Worm (Caenorhabditis elegans): ENCODE data around the gene ssup-72.

Gene ssup-72

DNA sequence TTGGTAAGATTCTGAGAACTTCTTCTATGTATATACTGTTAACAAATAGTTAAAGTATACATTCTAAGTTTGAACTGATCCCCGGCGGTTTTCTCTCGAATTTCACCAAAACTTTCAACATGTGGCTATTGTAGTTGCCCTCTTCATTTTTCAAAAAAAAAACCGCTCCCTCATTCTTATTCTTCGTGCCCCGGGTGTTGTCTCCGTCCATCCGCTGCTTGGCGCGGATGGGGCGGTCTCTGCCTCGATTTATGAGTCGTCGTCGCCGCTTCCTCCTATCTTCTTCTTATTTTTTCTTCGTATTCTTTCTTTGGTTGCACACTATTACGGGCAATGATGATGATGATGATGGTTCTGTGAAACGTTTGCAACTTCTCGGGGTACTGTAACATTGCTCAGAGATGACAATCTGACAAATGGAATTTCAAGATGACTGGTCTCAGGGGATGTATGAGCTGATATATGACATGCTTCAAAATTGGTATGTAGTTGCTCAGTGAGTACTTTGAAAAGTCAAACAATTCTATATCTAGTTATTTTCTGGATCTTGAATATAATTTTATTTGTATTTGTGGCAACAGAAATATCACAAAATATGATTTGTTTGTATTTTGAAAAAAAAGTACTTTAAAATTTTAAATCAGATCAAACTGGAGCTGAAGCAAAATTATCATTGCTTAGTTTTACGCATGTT, 44.0 kb downstream of the ssup-72 start:
- TF ChIP-seq ztf-29 (GFP tag; IDR thresholded peaks at IDR 0.05) (no peak), med-1 (GFP tag; optimal IDR thresholded peaks at IDR 0.05; ENCODE audit: insufficient read depth) (no peak), ztf-23 (GFP tag; IDR thresholded peaks at IDR 0.05) (no peak), cog-1 (tag; optimal IDR thresholded peaks at IDR 0.05) (no peak), klf-2 (GFP tag; conservative IDR thresholded peaks at IDR 0.05) (no peak), tab-1 (GFP tag; IDR thresholded peaks at IDR 0.05) (no peak), flt-1 (GFP tag; IDR thresholded peaks at IDR 0.05) (no peak), T22C8.4 (GFP tag; IDR thresholded peaks at IDR 0.05) (no peak), ref-1 (GFP tag; conservative IDR thresholded peaks at IDR 0.05) (no peak)

DNA sequence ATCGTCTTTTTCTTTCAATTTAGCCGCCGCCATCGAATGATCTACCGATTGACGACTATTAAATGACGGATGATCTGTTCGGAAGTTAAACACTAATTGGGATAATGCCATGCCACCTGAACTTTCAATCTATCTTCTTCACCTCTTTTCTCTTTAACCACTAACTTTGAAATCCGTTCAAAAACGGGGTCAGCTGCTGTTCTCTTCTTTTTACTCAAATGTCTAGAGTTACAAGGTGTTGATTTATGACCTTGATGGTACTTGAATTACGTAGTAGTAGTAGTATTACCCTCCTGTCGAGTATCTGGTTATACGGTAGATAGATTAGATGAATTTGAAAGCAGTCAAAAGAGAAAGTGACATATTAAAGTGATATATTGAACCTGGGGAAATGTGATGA, 44.7 kb downstream of the ssup-72 start:
- TF ChIP-seq med-1 (GFP tag; optimal IDR thresholded peaks at IDR 0.05; ENCODE audit: insufficient read depth) (no peak), ztf-23 (GFP tag; IDR thresholded peaks at IDR 0.05) (no peak), ztf-29 (GFP tag; IDR thresholded peaks at IDR 0.05) (no peak), ref-1 (GFP tag; conservative IDR thresholded peaks at IDR 0.05) (no peak), tab-1 (GFP tag; IDR thresholded peaks at IDR 0.05) (no peak), cog-1 (tag; optimal IDR thresholded peaks at IDR 0.05) (no peak), flt-1 (GFP tag; IDR thresholded peaks at IDR 0.05) (no peak), klf-2 (GFP tag; conservative IDR thresholded peaks at IDR 0.05) (no peak), T22C8.4 (GFP tag; IDR thresholded peaks at IDR 0.05) (no peak)

DNA sequence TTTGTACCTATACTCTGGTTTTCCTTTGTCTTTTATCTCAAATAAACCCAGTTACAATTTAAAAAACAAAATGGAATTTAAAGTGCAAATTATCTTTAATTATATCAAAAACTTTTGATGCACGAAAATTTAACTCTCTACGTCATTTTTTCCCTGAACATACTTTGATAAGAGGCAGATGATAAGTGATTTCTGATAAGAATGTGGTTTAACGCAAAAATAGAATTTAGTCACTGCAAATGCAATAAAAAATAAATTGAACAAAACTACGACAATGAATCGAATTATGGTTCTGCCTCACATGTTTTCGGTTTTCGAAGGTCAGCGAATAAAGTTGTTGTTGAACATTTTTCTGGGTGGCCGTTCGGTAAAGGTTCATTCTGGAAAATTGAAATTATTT, 45.4 kb downstream of the ssup-72 start:
- TF ChIP-seq ztf-23 (GFP tag; IDR thresholded peaks at IDR 0.05) (no peak), flt-1 (GFP tag; IDR thresholded peaks at IDR 0.05) (no peak), ref-1 (GFP tag; conservative IDR thresholded peaks at IDR 0.05) (no peak), med-1 (GFP tag; optimal IDR thresholded peaks at IDR 0.05; ENCODE audit: insufficient read depth) (no peak), T22C8.4 (GFP tag; IDR thresholded peaks at IDR 0.05) (no peak), ztf-29 (GFP tag; IDR thresholded peaks at IDR 0.05) (no peak), klf-2 (GFP tag; conservative IDR thresholded peaks at IDR 0.05) (no peak)

DNA sequence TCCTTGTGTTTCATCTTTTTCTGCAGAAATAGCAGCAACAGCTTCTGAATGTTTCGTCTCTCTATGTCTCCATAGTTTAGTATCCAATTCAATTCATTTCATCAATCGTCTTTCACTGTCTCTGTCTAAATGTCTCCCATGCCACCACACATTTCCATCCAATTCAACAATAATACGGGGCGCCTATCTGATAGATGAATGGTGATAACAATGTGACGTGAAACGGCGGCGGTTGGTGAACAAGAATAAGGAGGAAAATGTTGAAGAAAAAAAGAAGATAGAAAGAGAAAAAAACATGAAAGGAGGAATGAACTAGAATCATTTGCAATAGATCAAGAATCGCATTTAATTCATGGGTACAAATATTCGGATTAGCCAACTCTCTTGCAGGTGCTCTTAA, 45.9 kb downstream of the ssup-72 start:
- TF ChIP-seq ref-1 (GFP tag; conservative IDR thresholded peaks at IDR 0.05) (no peak), flt-1 (GFP tag; IDR thresholded peaks at IDR 0.05) (no peak), ztf-29 (GFP tag; IDR thresholded peaks at IDR 0.05) (no peak), ztf-23 (GFP tag; IDR thresholded peaks at IDR 0.05) (no peak), cog-1 (tag; optimal IDR thresholded peaks at IDR 0.05) (no peak), T22C8.4 (GFP tag; IDR thresholded peaks at IDR 0.05) (no peak), klf-2 (GFP tag; conservative IDR thresholded peaks at IDR 0.05) (no peak), tab-1 (GFP tag; IDR thresholded peaks at IDR 0.05) (no peak), med-1 (GFP tag; optimal IDR thresholded peaks at IDR 0.05; ENCODE audit: insufficient read depth) (no peak)

DNA sequence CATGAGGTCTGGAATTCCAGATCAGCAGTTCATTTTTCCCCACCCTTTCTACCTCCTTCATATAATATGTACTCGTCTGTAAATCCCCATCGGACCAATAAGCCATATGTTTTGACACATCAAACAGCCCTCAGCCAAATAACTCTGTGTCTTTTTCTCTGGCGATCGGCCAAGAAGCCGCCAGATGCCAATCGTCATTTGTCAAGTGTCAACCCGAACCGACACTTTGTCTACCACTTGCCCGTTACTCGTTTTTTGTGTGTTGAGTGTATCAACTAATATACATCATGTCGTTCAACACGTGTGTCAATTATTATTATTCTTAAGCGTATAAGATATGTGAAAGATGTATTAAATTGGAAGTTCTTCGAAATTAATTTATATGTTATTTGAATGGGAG, 46.8 kb downstream of the ssup-72 start:
- TF ChIP-seq cog-1 (tag; optimal IDR thresholded peaks at IDR 0.05), result peak; percentile 42
- no peak for TF ChIP-seq T22C8.4 (GFP tag; IDR thresholded peaks at IDR 0.05)
- no peak for TF ChIP-seq ref-1 (GFP tag; conservative IDR thresholded peaks at IDR 0.05)
- no peak for TF ChIP-seq ztf-29 (GFP tag; IDR thresholded peaks at IDR 0.05)

DNA sequence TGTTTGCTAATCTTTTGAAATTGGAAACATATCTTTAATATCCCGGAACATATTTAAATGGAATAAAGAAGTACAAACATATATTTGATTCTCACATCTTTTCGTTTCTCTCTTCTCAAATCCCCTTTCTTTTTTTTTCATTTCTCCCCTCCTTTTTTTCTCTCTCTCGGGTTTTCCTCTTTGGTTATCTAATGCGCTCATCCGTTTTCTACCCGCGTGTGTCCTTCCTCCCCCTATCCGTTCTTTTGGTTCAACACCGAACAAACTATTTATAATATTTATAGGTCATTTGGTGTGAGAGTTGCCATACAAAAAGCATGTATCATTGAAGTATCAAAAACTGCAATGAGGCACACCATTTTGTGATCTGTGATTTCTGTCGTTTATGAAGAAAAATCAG, 47.5 kb downstream of the ssup-72 start:
- TF ChIP-seq klf-2 (GFP tag; conservative IDR thresholded peaks at IDR 0.05) (no peak), flt-1 (GFP tag; IDR thresholded peaks at IDR 0.05) (no peak), ztf-29 (GFP tag; IDR thresholded peaks at IDR 0.05) (no peak), med-1 (GFP tag; optimal IDR thresholded peaks at IDR 0.05; ENCODE audit: insufficient read depth) (no peak)

DNA sequence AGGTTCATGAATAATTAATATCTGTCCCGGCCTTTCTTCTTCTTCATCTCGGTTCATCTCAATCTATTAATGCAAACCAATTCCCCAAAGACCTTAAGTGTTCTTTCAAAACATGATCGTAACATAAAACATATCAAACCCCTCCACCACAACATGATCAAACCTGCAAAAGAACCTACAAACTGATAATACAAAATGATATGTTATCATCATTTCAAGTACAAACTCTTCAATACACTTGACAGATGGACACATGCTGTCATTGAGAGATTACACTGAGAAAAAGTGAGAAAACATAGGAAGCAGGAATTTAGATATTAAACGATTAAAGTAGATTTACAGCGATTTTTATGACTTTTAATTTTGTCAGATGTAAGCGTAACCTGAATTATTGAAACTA, 48.1 kb downstream of the ssup-72 start:
- TF ChIP-seq tab-1 (GFP tag; IDR thresholded peaks at IDR 0.05) (no peak), klf-2 (GFP tag; conservative IDR thresholded peaks at IDR 0.05) (no peak), flt-1 (GFP tag; IDR thresholded peaks at IDR 0.05) (no peak), T22C8.4 (GFP tag; IDR thresholded peaks at IDR 0.05) (no peak), ref-1 (GFP tag; conservative IDR thresholded peaks at IDR 0.05) (no peak), med-1 (GFP tag; optimal IDR thresholded peaks at IDR 0.05; ENCODE audit: insufficient read depth) (no peak), ztf-23 (GFP tag; IDR thresholded peaks at IDR 0.05) (no peak), cog-1 (tag; optimal IDR thresholded peaks at IDR 0.05) (no peak), ztf-29 (GFP tag; IDR thresholded peaks at IDR 0.05) (no peak)

DNA sequence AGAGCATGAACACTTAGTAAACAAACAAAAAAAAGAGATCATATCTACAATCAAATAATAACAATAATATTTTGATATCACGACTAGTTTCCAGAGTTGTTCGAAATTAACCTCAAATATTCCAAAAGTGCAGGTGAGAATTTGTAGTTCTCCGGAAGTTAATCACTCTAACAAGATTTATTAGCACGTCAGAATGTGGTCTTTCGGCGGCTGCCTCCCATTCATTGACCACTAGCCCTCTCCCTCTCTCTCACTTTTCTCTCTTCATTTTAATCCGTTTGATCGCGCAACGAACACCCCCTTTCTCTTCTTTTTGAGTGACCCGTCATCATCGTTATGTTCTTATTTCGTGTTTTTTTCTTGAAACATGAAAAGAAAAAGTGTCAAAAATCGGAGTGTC, 49.3 kb downstream of the ssup-72 start:
- TF ChIP-seq T22C8.4 (GFP tag; IDR thresholded peaks at IDR 0.05) (no peak), ref-1 (GFP tag; conservative IDR thresholded peaks at IDR 0.05) (no peak), cog-1 (tag; optimal IDR thresholded peaks at IDR 0.05) (peak; percentile 77), ztf-29 (GFP tag; IDR thresholded peaks at IDR 0.05) (0 out of 2 replicates have a peak, but pooled peaks have one; percentile 44), klf-2 (GFP tag; conservative IDR thresholded peaks at IDR 0.05) (no peak), flt-1 (GFP tag; IDR thresholded peaks at IDR 0.05) (no peak)

DNA sequence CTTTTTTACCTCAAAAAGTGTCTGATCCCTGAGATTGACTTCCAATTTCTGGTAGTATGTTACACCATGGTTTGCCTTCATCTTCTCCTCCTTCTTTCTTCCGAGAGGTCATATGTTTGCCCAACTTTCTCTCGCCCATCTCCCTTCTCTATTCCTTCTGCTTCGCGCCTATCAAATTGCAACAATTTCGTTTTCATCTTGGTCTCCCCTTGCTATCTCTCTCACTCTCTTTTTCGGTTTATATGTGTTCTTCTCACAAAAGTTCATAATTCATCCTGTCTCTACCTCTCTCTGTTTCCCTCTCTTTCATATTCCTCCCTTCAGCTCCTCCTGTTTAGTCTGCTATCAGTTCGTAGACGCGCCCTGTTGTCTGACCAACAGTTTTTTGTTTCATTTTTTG, 50.3 kb downstream of the ssup-72 start:
- TF ChIP-seq T22C8.4 (GFP tag; IDR thresholded peaks at IDR 0.05) (no peak), tab-1 (GFP tag; IDR thresholded peaks at IDR 0.05) (no peak), ref-1 (GFP tag; conservative IDR thresholded peaks at IDR 0.05) (no peak)

DNA sequence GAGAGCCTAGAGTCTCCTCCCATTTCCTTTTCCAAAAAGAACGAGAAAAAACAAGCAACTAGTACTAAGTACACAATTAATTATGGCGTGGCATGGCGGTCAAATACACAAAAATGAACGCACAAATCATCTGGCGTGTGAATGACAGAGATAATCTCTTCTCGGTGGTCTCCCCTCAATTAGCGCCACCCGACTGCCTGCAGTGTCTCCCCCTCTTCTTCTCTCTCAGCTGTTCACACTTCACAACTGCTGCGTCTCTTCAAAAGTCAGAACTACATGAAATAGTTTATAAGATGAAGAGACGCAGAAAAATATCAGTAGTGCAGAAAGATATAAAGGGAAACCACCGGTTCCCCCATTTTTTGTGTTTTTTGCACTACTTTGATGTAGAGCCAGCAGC, 51.0 kb downstream of the ssup-72 start:
- TF ChIP-seq flt-1 (GFP tag; IDR thresholded peaks at IDR 0.05) (0 out of 2 replicates have a peak, but pooled peaks have one; percentile 10), med-1 (GFP tag; optimal IDR thresholded peaks at IDR 0.05; ENCODE audit: insufficient read depth) (no peak)
